Fruit fly (Drosophila melanogaster): ENCODE data around the gene CG6788.

- TF ChIP-seq CG14655 (GFP tag; optimal IDR thresholded peaks at IDR 0.05) (no peak), EcR (GFP tag; optimal IDR thresholded peaks at IDR 0.05) (no peak), CG15710 (tag; optimal IDR thresholded peaks at IDR 0.05) (no peak), gl (tag; optimal IDR thresholded peaks at IDR 0.05) (no peak), CG32121 (GFP tag; IDR thresholded peaks at IDR 0.05) (no peak), D1 (tag; optimal IDR thresholded peaks at IDR 0.05) (no peak), CG9948 (tag; optimal IDR thresholded peaks at IDR 0.05) (no peak), CG4496 (GFP tag; IDR thresholded peaks at IDR 0.05) (no peak), CG13204 (GFP tag; optimal IDR thresholded peaks at IDR 0.05) (no peak), CG12605 (GFP tag; IDR thresholded peaks at IDR 0.05) (no peak), Ets98B (GFP tag; IDR thresholded peaks at IDR 0.05) (no peak), CG8159 (tag; optimal IDR thresholded peaks at IDR 0.05) (no peak), fd96Ca (GFP tag; IDR thresholded peaks at IDR 0.05) (no peak)
These were observed 1.9 kb upstream of the CG6788 start for dm6 chrX:17886107-17886448.

Data from whole organism, pupa.